Worm (Caenorhabditis elegans): ENCODE measurements around the gene F43E2.1.

F43E2.1 gene

DNA sequence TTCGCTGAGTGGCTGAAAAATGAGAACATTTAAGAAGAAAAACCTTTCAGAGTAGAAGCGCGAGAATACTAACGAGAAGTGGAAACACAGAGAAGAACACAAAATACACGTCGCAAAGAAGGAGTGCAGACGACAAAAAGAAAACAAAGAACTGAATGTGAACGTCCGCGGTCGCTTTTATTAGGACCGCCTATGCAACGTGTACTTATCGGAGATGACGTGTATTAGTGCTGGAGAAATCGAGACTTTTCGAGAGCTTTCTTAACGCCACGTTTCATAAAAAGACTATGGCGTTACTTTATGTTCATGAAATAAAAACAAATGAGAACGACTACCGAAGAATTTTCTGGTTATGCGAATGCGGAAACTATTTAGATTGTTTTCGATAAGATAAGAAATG, 22.6 kb upstream of the F43E2.1 start, which contains the start of gene hsp-4:
Gene hsp-4, minus strand, starts transcription at position 139 of the 400 bp plus-strand sequence.
- TF ChIP-seq nhr-2 (tag; optimal IDR thresholded peaks at IDR 0.05) (peak; percentile 10), unc-39 (tag; optimal IDR thresholded peaks at IDR 0.05) (no peak)

- TF ChIP-seq ces-1 (GFP tag; optimal IDR thresholded peaks at IDR 0.05) (no peak), unc-39 (tag; optimal IDR thresholded peaks at IDR 0.05) (no peak), cnd-1 (tag; optimal IDR thresholded peaks at IDR 0.05) (no peak), bed-3 (GFP tag; optimal IDR thresholded peaks at IDR 0.05) (no peak), elt-1 (tag; optimal IDR thresholded peaks at IDR 0.05; ENCODE audit: borderline replicate concordance, insufficient read depth) (no peak), nhr-28 (tag; optimal IDR thresholded peaks at IDR 0.05) (no peak), ceh-83 (GFP tag; optimal IDR thresholded peaks at IDR 0.05) (no peak), lin-13 (tag; optimal IDR thresholded peaks at IDR 0.05) (no peak), mls-2 (tag; optimal IDR thresholded peaks at IDR 0.05) (no peak)
Measured at ce11 chrII:7353027-7353426, 22.1 kb upstream of the F43E2.1 start.

DNA sequence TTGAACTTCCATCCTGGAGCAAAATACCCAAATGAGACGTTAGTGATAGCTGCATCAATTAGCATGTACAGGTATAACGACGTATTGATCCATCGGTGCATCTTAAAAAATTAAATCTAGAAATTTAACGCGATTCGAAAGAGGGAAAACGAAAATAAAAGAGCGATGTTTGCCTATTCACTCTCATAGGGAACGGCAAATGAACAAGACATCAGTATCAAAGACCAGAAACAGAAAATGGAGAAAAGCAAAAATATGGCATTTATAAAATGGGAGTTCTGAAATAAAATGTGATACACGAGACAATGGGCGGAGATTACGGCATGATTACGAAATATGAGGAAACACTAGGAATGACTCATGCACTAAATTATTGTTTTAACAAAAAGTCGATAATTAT, 18.8 kb upstream of the F43E2.1 start, which contains the start of gene haf-2:
Gene haf-2, minus strand, starts transcription at position 101 of the 400 bp plus-strand sequence.
- TF ChIP-seq cnd-1 (tag; optimal IDR thresholded peaks at IDR 0.05) (no peak), mls-2 (tag; optimal IDR thresholded peaks at IDR 0.05) (no peak)

- TF ChIP-seq lsy-2 (tag; optimal IDR thresholded peaks at IDR 0.05), result peak; percentile 30
- TF ChIP-seq nhr-237 (tag; optimal IDR thresholded peaks at IDR 0.05), result no peak
Measured at ce11 chrII:7356773-7357172, 18.3 kb upstream of the F43E2.1 start.

DNA sequence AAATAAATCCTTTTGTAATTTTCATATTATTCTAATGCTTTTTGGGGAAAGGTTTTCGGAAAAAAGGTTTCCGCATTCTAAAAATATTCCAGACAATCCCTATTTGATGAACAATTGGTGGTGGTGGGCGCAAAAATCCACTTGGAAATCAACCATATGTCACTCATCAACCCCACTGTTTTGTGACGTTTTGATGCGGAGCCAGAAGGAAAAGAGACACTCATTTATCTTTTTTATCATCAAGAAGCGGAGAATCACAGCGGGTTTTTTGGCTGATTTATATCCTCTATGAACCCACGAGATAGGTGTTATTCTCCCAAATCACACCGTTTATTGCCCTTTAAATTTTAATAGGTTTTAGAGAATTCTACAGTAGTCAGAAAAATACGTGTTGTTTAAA, 17.9 kb upstream of the F43E2.1 start:
- TF ChIP-seq snpc-4 (tag; optimal IDR thresholded peaks at IDR 0.05) (no peak), unc-62 (GFP tag; optimal IDR thresholded peaks at IDR 0.05) (peak; percentile 79), hlh-1 (tag; optimal IDR thresholded peaks at IDR 0.05) (peak; percentile 70)

ce11 chrII:7358489-7358943, 16.6 kb upstream of the F43E2.1 start, which contains the start of gene insc-1:
TSS of gene insc-1 (plus strand) at chrII:7358893.
- TF ChIP-seq sptf-1 (tag; optimal IDR thresholded peaks at IDR 0.05) (no peak), unc-62 (GFP tag; optimal IDR thresholded peaks at IDR 0.05) (peak; percentile 3), blmp-1 (tag; optimal IDR thresholded peaks at IDR 0.05) (peak; percentile 75), nhr-76 (tag; optimal IDR thresholded peaks at IDR 0.05) (no peak), ham-2 (GFP tag; optimal IDR thresholded peaks at IDR 0.05) (no peak)

DNA sequence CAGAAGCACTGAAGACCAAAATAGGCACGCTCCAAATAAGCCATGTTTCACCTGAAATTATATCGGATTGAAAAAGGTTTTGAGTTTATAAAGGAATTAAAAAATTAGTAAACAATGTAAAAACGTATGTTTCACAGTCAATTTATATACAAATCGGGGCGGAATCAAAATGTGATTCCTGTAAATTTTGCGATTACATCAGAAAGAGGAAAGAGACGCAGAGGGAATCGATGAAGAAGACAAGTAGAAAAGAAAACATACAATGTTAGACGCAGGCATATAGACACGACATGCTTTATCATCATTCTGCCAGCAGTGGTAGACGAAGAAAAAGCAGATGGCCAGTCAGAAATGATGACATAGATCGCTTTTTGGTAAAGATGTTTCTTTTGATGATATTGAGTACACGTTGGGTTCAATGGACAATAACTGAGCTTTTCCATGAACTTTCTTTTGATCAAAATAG, 11.1 kb upstream of the F43E2.1 start, which contains the start of gene msra-1:
Gene msra-1, minus strand, starts transcription at position 51 of the 466 bp plus-strand sequence.
- TF ChIP-seq nhr-28 (tag; optimal IDR thresholded peaks at IDR 0.05), result no peak
- TF ChIP-seq lin-13 (tag; optimal IDR thresholded peaks at IDR 0.05), result no peak
- TF ChIP-seq elt-3 (tag; optimal IDR thresholded peaks at IDR 0.05), result no peak
- TF ChIP-seq elt-1 (tag; optimal IDR thresholded peaks at IDR 0.05; ENCODE audit: borderline replicate concordance, insufficient read depth), result peak; percentile 18
- no peak for TF ChIP-seq nhr-237 (tag; optimal IDR thresholded peaks at IDR 0.05)
- no peak for TF ChIP-seq cnd-1 (tag; optimal IDR thresholded peaks at IDR 0.05)
- TF ChIP-seq snpc-4 (tag; optimal IDR thresholded peaks at IDR 0.05), result no peak
- no peak for TF ChIP-seq nhr-2 (tag; optimal IDR thresholded peaks at IDR 0.05)
- no peak for TF ChIP-seq M03D4.4 (tag; optimal IDR thresholded peaks at IDR 0.05)
- TF ChIP-seq pha-4 (tag; optimal IDR thresholded peaks at IDR 0.05), result no peak
- no peak for TF ChIP-seq drap-1 (GFP tag; optimal IDR thresholded peaks at IDR 0.05)
- peak; percentile 65 for TF ChIP-seq ceh-39 (tag; optimal IDR thresholded peaks at IDR 0.05)
- no peak for TF ChIP-seq nhr-12 (tag; optimal IDR thresholded peaks at IDR 0.05)
- TF ChIP-seq sptf-1 (tag; optimal IDR thresholded peaks at IDR 0.05), result no peak
- no peak for TF ChIP-seq zip-8 (tag; optimal IDR thresholded peaks at IDR 0.05)
- TF ChIP-seq tbx-8 (GFP tag; optimal IDR thresholded peaks at IDR 0.05), result no peak
- no peak for TF ChIP-seq bed-3 (GFP tag; optimal IDR thresholded peaks at IDR 0.05)
- TF ChIP-seq blmp-1 (tag; optimal IDR thresholded peaks at IDR 0.05), result no peak
- no peak for TF ChIP-seq mep-1 (tag; optimal IDR thresholded peaks at IDR 0.05)
- TF ChIP-seq unc-39 (tag; optimal IDR thresholded peaks at IDR 0.05), result no peak
- no peak for TF ChIP-seq mab-5 (tag; optimal IDR thresholded peaks at IDR 0.05)
- no peak for TF ChIP-seq lsy-2 (tag; optimal IDR thresholded peaks at IDR 0.05)
- peak; percentile 21 for TF ChIP-seq unc-120 (tag; optimal IDR thresholded peaks at IDR 0.05; ENCODE audit: poor library complexity, severe bottlenecking)
- TF ChIP-seq sem-2 (GFP tag; optimal IDR thresholded peaks at IDR 0.05), result no peak
- TF ChIP-seq ceh-43 (GFP tag; optimal IDR thresholded peaks at IDR 0.05), result no peak
- TF ChIP-seq lin-32 (GFP tag; optimal IDR thresholded peaks at IDR 0.05), result no peak
- TF ChIP-seq hlh-1 (tag; optimal IDR thresholded peaks at IDR 0.05), result peak; percentile 24
- TF ChIP-seq ces-1 (GFP tag; optimal IDR thresholded peaks at IDR 0.05), result peak; percentile 46
- TF ChIP-seq ham-2 (GFP tag; optimal IDR thresholded peaks at IDR 0.05), result no peak
- no peak for TF ChIP-seq mls-2 (tag; optimal IDR thresholded peaks at IDR 0.05)
- TF ChIP-seq nhr-76 (tag; optimal IDR thresholded peaks at IDR 0.05), result no peak
- no peak for TF ChIP-seq flh-1 (GFP tag; optimal IDR thresholded peaks at IDR 0.05)
- no peak for TF ChIP-seq ceh-83 (GFP tag; optimal IDR thresholded peaks at IDR 0.05)
- peak; percentile 82 for TF ChIP-seq unc-62 (GFP tag; optimal IDR thresholded peaks at IDR 0.05)
- no peak for TF ChIP-seq ztf-11 (tag; optimal IDR thresholded peaks at IDR 0.05)

Data from whole organism, mixed stage, embryonic.